Worm (Caenorhabditis elegans): Measurements from ENCODE around the gene C12D5.4.

DNA sequence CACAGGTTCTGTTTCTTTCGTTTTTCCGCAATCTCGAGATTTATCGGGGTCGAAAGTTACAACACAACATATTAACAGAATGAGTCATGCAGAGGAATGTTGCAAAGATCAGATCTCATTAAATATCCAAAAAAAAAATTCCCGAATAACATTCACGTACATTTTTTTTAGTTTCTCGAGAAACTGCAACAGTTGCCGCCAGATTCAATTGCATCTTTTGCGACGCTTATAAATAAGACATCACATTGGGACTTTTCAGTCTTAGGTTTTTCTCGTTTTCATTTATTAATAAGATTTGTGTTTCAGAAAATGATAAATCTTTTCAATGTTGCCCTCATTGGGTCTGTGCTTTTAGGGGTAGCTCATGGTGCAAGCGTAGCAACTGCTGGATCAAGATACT is 41.3 kb downstream of the C12D5.4 start, which contains the start of gene ZK105.1:
- no peak for TF ChIP-seq lin-35 (GFP tag; optimal IDR thresholded peaks at IDR 0.05)
- no peak for TF ChIP-seq atf-7 (tag; optimal IDR thresholded peaks at IDR 0.05)
- TF ChIP-seq madf-10 (tag; optimal IDR thresholded peaks at IDR 0.05), result no peak
- no peak for TF ChIP-seq rec-8 (tag; optimal IDR thresholded peaks at IDR 0.05)
- TF ChIP-seq ztf-28 (GFP tag; IDR thresholded peaks at IDR 0.05), result no peak
- TF ChIP-seq hlh-12 (tag; optimal IDR thresholded peaks at IDR 0.05), result no peak
- no peak for TF ChIP-seq snpc-4 (GFP tag; optimal IDR thresholded peaks at IDR 0.05)
- no peak for TF ChIP-seq snpc-4 (tag; optimal IDR thresholded peaks at IDR 0.05)
- no peak for TF ChIP-seq attf-6 (GFP tag; IDR thresholded peaks at IDR 0.05)
- no peak for TF ChIP-seq hmg-1.2 (GFP tag; IDR thresholded peaks at IDR 0.05)
- no peak for TF ChIP-seq hlh-26 (GFP tag; conservative IDR thresholded peaks at IDR 0.05)
- no peak for TF ChIP-seq unc-62 (GFP tag; optimal IDR thresholded peaks at IDR 0.05)
